Worm (Caenorhabditis elegans) whole organism, L4 larva: ENCODE measurements around the gene R31.2.

Experiments
- ceh-28 ChIP-seq: fragments of 150-350 bp; optimal IDR thresholded peaks from 2 replicates; lab custom pipeline; 2014; ENCODE audit warnings: missing biosample characterization, missing genetic modification reagents, missing genetic modification characterization
- pha-4 ChIP-seq, 2 experiments: fragments of 150-350 bp in 1 of 2; fragments of 200-800 bp in 1 of 2; sonication (Bioruptor generic) in 1 of 2; IDR thresholded peaks in 1 of 2; optimal IDR thresholded peaks in 1 of 2; 2 replicates each; pipeline versions ENCODE4 v1.3.6 to Lab custom; 2014 to 2022; ENCODE audit warnings: missing genetic modification characterization in 2 of 2, missing genetic modification reagents in 2 of 2, missing biosample characterization in 1 of 2, missing compliant biosample characterization in 1 of 2
- snpc-4 ChIP-seq: fragments of 150-350 bp; optimal IDR thresholded peaks from 2 replicates; lab custom pipeline; 2014; ENCODE audit warnings: missing biosample characterization, missing genetic modification characterization
- unc-62 ChIP-seq, 3 experiments: fragments of 150-350 bp in 1 of 3; sonication (generic microtip); optimal IDR thresholded peaks in 2 of 3; peaks in 1 of 3; 1 replicate in 1 of 3; 2 replicates in 2 of 3; lab custom pipeline; 2014 to 2017; ENCODE audit warnings: missing biosample characterization in 3 of 3, missing genetic modification characterization in 3 of 3, missing genetic modification reagents in 3 of 3, missing genotype in 1 of 3
- zip-11 ChIP-seq: fragments of 200-800 bp; sonication (Bioruptor generic); IDR thresholded peaks from 2 replicates; pipeline ENCODE4 v1.3.6; 2022; ENCODE audit warnings: missing genetic modification characterization, missing compliant biosample characterization

DNA sequence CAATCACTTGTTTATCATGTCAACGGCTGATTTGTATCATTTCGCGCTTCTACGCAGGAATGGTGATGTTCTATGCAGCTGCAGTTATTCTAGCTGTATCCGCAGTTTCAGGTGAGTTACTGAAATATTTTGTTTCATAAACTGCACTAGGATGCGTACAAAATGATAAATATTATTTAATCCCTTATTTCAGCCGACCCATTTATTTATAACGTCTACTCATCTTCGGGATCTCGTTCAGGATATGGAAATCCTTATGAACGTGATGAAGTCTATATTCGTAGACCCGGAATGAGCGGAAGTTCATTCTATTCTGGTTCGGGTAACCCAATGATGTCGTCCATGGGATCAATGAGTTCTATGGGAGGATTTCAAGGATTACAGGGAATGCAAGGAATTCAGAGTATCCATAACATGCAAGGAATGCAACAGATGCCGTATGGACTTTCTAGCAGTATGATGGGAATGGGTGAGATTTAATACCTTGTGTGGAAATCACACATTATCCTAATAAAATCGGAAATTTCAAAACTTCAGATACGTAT is 11.7 kb downstream of the R31.2 start, which contains the start of gene F58H1.2:
- TF ChIP-seq pha-4 (GFP tag; IDR thresholded peaks at IDR 0.05; lab: Robert Waterston, UW) (no peak), pha-4 (tag; optimal IDR thresholded peaks at IDR 0.05; lab: Kevin White, UChicago) (no peak), unc-62 (GFP tag; optimal IDR thresholded peaks at IDR 0.05 in 1 of 2; lab: Kevin White, UChicago) (peak in 1 of 2 experiments; percentile 93), unc-62 (tag; optimal IDR thresholded peaks at IDR 0.05; lab: Kevin White, UChicago) (no peak), ceh-28 (tag; lab: Kevin White, UChicago) (no peak), zip-11 (GFP tag; lab: Robert Waterston, UW) (no peak), snpc-4 (tag; lab: Kevin White, UChicago) (no peak)
